Fruit fly (Drosophila melanogaster): ENCODE results near the gene ttk.

Gene ttk

dm6 chr3R:31701934-31702333 is 11.7 kb upstream of the ttk start (continued):
- TF ChIP-seq lbe (GFP tag; optimal IDR thresholded peaks at IDR 0.05): peak; percentile 23
- TF ChIP-seq CG13424 (tag; optimal IDR thresholded peaks at IDR 0.05): no peak
- no peak for TF ChIP-seq Elba2 (GFP tag; optimal IDR thresholded peaks at IDR 0.05)
- TF ChIP-seq tll (GFP tag; optimal IDR thresholded peaks at IDR 0.05): peak in 1 of 2 experiments; percentile 41
- TF ChIP-seq CG3163 (GFP tag; optimal IDR thresholded peaks at IDR 0.05): no peak
- no peak for TF ChIP-seq Sox100B (GFP tag; optimal IDR thresholded peaks at IDR 0.05)
- no peak for TF ChIP-seq Blimp-1 (GFP tag; optimal IDR thresholded peaks at IDR 0.05)
- no peak for TF ChIP-seq Dref (GFP tag; IDR thresholded peaks at IDR 0.05)
- no peak for TF ChIP-seq Dll (GFP tag; IDR thresholded peaks at IDR 0.05; ENCODE audit: partially characterized antibody)
- TF ChIP-seq Rfx (GFP tag; IDR thresholded peaks at IDR 0.05): no peak
- TF ChIP-seq Ssrp (tag; optimal IDR thresholded peaks at IDR 0.05): no peak
- TF ChIP-seq pros (GFP tag; optimal IDR thresholded peaks at IDR 0.05): peak; percentile 32
- TF ChIP-seq oc (tag; optimal IDR thresholded peaks at IDR 0.05): no peak
- no peak for TF ChIP-seq CG10321 (GFP tag; IDR thresholded peaks at IDR 0.05)
- no peak for TF ChIP-seq Doc2 (GFP tag; IDR thresholded peaks at IDR 0.05)
- no peak for TF ChIP-seq CG32772 (GFP tag; IDR thresholded peaks at IDR 0.05)
- TF ChIP-seq Dip3 (GFP tag; optimal IDR thresholded peaks at IDR 0.05): no peak
- no peak for TF ChIP-seq CG14441 (GFP tag; IDR thresholded peaks at IDR 0.05)
- no peak for TF ChIP-seq br (optimal IDR thresholded peaks at IDR 0.05)

DNA sequence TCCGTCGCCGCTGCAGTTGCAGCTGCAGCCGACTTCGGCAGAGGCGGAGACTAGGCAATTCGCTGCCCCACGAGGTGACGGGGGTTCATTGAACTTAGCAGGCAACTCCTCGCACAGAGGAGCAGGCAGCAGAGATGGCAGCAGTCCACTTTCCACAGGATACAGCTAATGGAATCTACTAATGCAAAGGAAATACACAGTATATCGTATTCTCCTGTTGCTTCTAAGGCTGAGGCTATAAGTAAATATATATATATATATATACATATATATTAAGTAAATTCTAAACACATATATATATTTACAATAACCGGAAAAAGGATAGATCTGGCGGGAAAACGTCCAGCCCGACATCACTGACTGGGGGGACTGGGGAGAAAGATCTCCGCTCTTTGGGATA is 10.3 kb upstream of the ttk start:
- no peak for TF ChIP-seq CG34422 (GFP tag; IDR thresholded peaks at IDR 0.05)
- TF ChIP-seq CG12769 (tag; optimal IDR thresholded peaks at IDR 0.05): no peak
- TF ChIP-seq CG18262 (tag; optimal IDR thresholded peaks at IDR 0.05): peak; percentile 3
- peak; percentile 86 for TF ChIP-seq Sry-β (GFP tag; optimal IDR thresholded peaks at IDR 0.05)
- TF ChIP-seq trem (tag; optimal IDR thresholded peaks at IDR 0.05): peak; percentile 3
- peak; percentile 2 for TF ChIP-seq CG12391 (tag; optimal IDR thresholded peaks at IDR 0.05)
- TF ChIP-seq CG2712 (tag; optimal IDR thresholded peaks at IDR 0.05): peak; percentile 29
- TF ChIP-seq Atf-2 (GFP tag; optimal IDR thresholded peaks at IDR 0.05): no peak
- TF ChIP-seq dmrt11E (tag; optimal IDR thresholded peaks at IDR 0.05): peak; percentile 9

DNA sequence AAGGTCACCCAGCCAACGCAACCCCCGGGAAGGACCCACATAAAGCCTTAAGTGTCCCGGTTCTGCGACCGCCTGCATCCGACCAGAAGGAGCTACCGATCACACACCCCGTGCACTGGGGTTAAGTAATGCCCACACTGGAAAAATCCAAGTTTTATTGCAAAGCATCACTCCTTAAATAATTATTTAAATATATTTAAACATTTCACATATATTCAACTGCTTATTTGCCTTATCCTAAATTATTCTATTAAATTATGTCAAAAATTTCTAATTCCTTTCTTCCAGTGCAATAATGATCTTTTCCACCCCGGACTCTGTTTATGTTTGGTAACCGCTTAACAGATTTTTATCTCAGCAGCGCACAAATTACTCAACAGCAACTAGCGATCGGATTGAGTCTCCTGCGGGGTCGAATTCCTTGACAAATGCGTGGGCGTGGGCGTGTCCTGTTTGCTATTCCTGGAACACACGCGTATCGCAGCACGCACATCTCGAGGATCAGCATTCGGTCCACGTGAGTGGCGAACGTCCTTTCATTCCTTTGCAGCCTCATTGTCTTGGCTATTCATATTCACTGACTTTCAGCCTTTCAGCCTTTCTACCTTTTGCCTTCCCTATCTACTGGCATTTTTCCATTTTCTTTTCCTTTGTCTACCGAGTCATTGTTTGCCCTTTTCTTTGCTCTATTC is 9.0 kb upstream of the ttk start:
- TF ChIP-seq gfzf (GFP tag; optimal IDR thresholded peaks at IDR 0.05): no peak
- TF ChIP-seq grau (tag; optimal IDR thresholded peaks at IDR 0.05): peak; percentile 49
- TF ChIP-seq br (optimal IDR thresholded peaks at IDR 0.05): no peak
- TF ChIP-seq CG5245 (GFP tag; optimal IDR thresholded peaks at IDR 0.05): no peak
- TF ChIP-seq otp (GFP tag; IDR thresholded peaks at IDR 0.05): peak; percentile 73
- TF ChIP-seq C15 (GFP tag; IDR thresholded peaks at IDR 0.05): no peak
- TF ChIP-seq pnt (GFP tag; optimal IDR thresholded peaks at IDR 0.05): no peak
- no peak; the same call in 1 of the 2 replicates for TF ChIP-seq ro (GFP tag; IDR thresholded peaks at IDR 0.05)
- no peak for TF ChIP-seq h (optimal IDR thresholded peaks at IDR 0.05)
- no peak for TF ChIP-seq CG9215 (GFP tag; IDR thresholded peaks at IDR 0.05)
- no peak for TF ChIP-seq Antp (GFP tag; optimal IDR thresholded peaks at IDR 0.05)
- no peak for TF ChIP-seq CG3995 (GFP tag; optimal IDR thresholded peaks at IDR 0.05)
- TF ChIP-seq gsb (GFP tag; IDR thresholded peaks at IDR 0.05): no peak
- no peak for TF ChIP-seq CG30020 (tag; optimal IDR thresholded peaks at IDR 0.05)
- TF ChIP-seq Spps (tag; optimal IDR thresholded peaks at IDR 0.05): peak; percentile 61
- TF ChIP-seq CTCF (GFP tag; optimal IDR thresholded peaks at IDR 0.05): no peak
- TF ChIP-seq CG3065 (GFP tag; optimal IDR thresholded peaks at IDR 0.05): no peak
- no peak for TF ChIP-seq repo (GFP tag; optimal IDR thresholded peaks at IDR 0.05)
- no peak for TF ChIP-seq BEAF-32 (GFP tag; optimal IDR thresholded peaks at IDR 0.05)
- TF ChIP-seq pros (GFP tag; optimal IDR thresholded peaks at IDR 0.05): peak; percentile 77
- no peak for TF ChIP-seq CG1792 (GFP tag; optimal IDR thresholded peaks at IDR 0.05)
- no peak for TF ChIP-seq prd (optimal IDR thresholded peaks at IDR 0.05)
- peak; percentile 85 for TF ChIP-seq prd (GFP tag; IDR thresholded peaks at IDR 0.05)
- TF ChIP-seq odd (GFP tag; optimal IDR thresholded peaks at IDR 0.05): peak; percentile 18
- no peak for TF ChIP-seq Adf1 (GFP tag; IDR thresholded peaks at IDR 0.05)

All from whole organism, embryonic.